In the genomic region with DNA sequence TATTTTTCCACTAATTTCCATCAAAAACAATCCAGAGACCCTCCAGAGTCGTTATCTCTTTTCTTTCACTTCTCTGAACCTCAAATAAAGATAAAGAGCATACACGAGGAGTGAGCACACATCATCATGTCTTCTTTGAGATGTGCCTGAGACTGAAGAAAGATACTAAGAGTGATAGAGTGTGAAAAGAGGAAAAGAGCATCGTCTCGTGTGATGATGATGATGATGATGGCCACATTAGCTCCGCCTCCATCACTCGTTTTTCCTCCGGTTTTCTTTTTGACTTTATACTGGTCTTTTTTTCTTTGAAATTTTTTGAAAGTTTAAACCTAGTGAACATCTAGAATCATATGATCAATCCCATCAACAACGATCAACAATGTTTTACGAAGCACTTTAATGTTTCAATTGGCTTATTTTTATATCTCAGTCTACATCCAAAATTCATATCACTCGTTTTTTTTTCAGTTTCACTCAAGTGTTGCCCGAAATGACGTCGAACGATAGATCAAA, we compare ENCODE assay signal across 6 worm cellular contexts.
A peak's percentile ranks its signal among the peaks of the same experiment; 100 is the strongest.
TF ChIP-seq lines count a peak whose summit lies in the region.

Gene T01G1.2, plus strand, starts transcription at position 463 of the 513 bp plus-strand sequence.

TF ChIP-seq in whole organism, L1 larva, 84 proteins besides CTCF, POLR2A, EP300 and RAD21 (continues in another document):
- TF ChIP-seq ceh-88 (GFP tag; IDR thresholded peaks at IDR 0.05; lab: Robert Waterston, UW) (no peak), aha-1 (tag; optimal IDR thresholded peaks at IDR 0.05; lab: Kevin White, UChicago) (no peak), lin-13 (GFP tag; optimal IDR thresholded peaks at IDR 0.05; lab: Kevin White, UChicago) (no peak), swsn-7 (tag; optimal IDR thresholded peaks at IDR 0.05; lab: Kevin White, UChicago) (peak; percentile 15), lin-14 (GFP tag; optimal IDR thresholded peaks at IDR 0.05; lab: Kevin White, UChicago) (peak; percentile 81), lin-39 (tag; optimal IDR thresholded peaks at IDR 0.05; lab: Kevin White, UChicago) (no peak), mab-9 (GFP tag; IDR thresholded peaks at IDR 0.05; lab: Robert Waterston, UW) (no peak), elt-3 (tag; optimal IDR thresholded peaks at IDR 0.05; lab: Kevin White, UChicago) (no peak), lir-3 (tag; optimal IDR thresholded peaks at IDR 0.05; lab: Kevin White, UChicago; ENCODE audit: poor library complexity) (no peak), sox-4 (tag; optimal IDR thresholded peaks at IDR 0.05; lab: Kevin White, UChicago) (no peak), nhr-19 (GFP tag; conservative IDR thresholded peaks at IDR 0.05; lab: Robert Waterston, UW) (no peak), C34B4.2 (tag; optimal IDR thresholded peaks at IDR 0.05; lab: Kevin White, UChicago) (no peak), hpl-2 (GFP tag; optimal IDR thresholded peaks at IDR 0.05; lab: Kevin White, UChicago) (no peak), snu-23 (GFP tag; optimal IDR thresholded peaks at IDR 0.05; lab: Kevin White, UChicago) (peak; percentile 22)

TF ChIP-seq in whole organism, L2 larva, 48 proteins besides CTCF, POLR2A, EP300 and RAD21:
- no peak for TF ChIP-seq elt-3 (tag; optimal IDR thresholded peaks at IDR 0.05; lab: Kevin White, UChicago)
- TF ChIP-seq nhr-129 (tag; optimal IDR thresholded peaks at IDR 0.05; lab: Kevin White, UChicago): peak; percentile 76
- TF ChIP-seq unc-55 (GFP tag; optimal IDR thresholded peaks at IDR 0.05; lab: Kevin White, UChicago): peak; percentile 11
- peak in 1 of 2 experiments; percentile 60 for TF ChIP-seq lsy-2 (tag; optimal IDR thresholded peaks at IDR 0.05; lab: Kevin White, UChicago)
- peak; percentile 32 for TF ChIP-seq crh-2 (tag; optimal IDR thresholded peaks at IDR 0.05; lab: Kevin White, UChicago)
- TF ChIP-seq sma-9 (GFP tag; optimal IDR thresholded peaks at IDR 0.05; lab: Kevin White, UChicago): peak; percentile 24
- no peak for TF ChIP-seq sma-9 (tag; optimal IDR thresholded peaks at IDR 0.05; lab: Kevin White, UChicago)
- TF ChIP-seq sem-4 (tag; optimal IDR thresholded peaks at IDR 0.05; lab: Kevin White, UChicago): peak; percentile 68
- TF ChIP-seq unc-62 (GFP tag; optimal IDR thresholded peaks at IDR 0.05; lab: Kevin White, UChicago): no peak
- TF ChIP-seq C34F6.9 (tag; optimal IDR thresholded peaks at IDR 0.05; lab: Kevin White, UChicago): peak; percentile 60
- peak; percentile 37 to 39 for TF ChIP-seq mdl-1 (tag; optimal IDR thresholded peaks at IDR 0.05; lab: Kevin White, UChicago)
- peak; percentile 60 for TF ChIP-seq ztf-4 (tag; optimal IDR thresholded peaks at IDR 0.05; lab: Kevin White, UChicago)
- TF ChIP-seq unc-39 (tag; optimal IDR thresholded peaks at IDR 0.05; lab: Kevin White, UChicago): no peak
- TF ChIP-seq F13H6.1 (tag; optimal IDR thresholded peaks at IDR 0.05; lab: Kevin White, UChicago): peak; percentile 33

TF ChIP-seq in whole organism, L3 larva, 47 proteins besides CTCF, POLR2A, EP300 and RAD21 (continues in another document):
- TF ChIP-seq nfya-1 (tag; optimal IDR thresholded peaks at IDR 0.05; lab: Kevin White, UChicago; ENCODE audit: insufficient read depth) (peak; percentile 59), egl-5 (tag; optimal IDR thresholded peaks at IDR 0.05; lab: Kevin White, UChicago) (peak; percentile 62), skn-1 (tag; optimal IDR thresholded peaks at IDR 0.05; lab: Kevin White, UChicago) (peak; percentile 29), nhr-67 (tag; optimal IDR thresholded peaks at IDR 0.05; lab: Kevin White, UChicago) (no peak), ama-1 (optimal IDR thresholded peaks at IDR 0.05; lab: Kevin White, UChicago) (no peak), snpc-4 (tag; optimal IDR thresholded peaks at IDR 0.05; lab: Kevin White, UChicago) (no peak), egl-27 (tag; optimal IDR thresholded peaks at IDR 0.05; lab: Kevin White, UChicago) (no peak), nhr-23 (tag; optimal IDR thresholded peaks at IDR 0.05; lab: Kevin White, UChicago) (no peak), ceh-82 (tag; optimal IDR thresholded peaks at IDR 0.05; lab: Kevin White, UChicago) (no peak), eor-1 (tag; optimal IDR thresholded peaks at IDR 0.05; lab: Kevin White, UChicago) (no peak), elt-1 (tag; optimal IDR thresholded peaks at IDR 0.05; lab: Kevin White, UChicago) (peak; percentile 56), unc-39 (tag; optimal IDR thresholded peaks at IDR 0.05; lab: Kevin White, UChicago) (no peak), hmg-11 (tag; optimal IDR thresholded peaks at IDR 0.05; lab: Kevin White, UChicago) (peak; percentile 15), fos-1 (tag; optimal IDR thresholded peaks at IDR 0.05; lab: Kevin White, UChicago) (no peak), fkh-2 (tag; optimal IDR thresholded peaks at IDR 0.05; lab: Kevin White, UChicago) (no peak), fkh-10 (GFP tag; optimal IDR thresholded peaks at IDR 0.05; lab: Kevin White, UChicago) (no peak)

TF ChIP-seq in whole organism, L4 larva, 104 proteins besides CTCF, POLR2A, EP300 and RAD21 (continues in another document):
- TF ChIP-seq fos-1 (tag; optimal IDR thresholded peaks at IDR 0.05; lab: Kevin White, UChicago) (no peak), pha-4 (GFP tag; IDR thresholded peaks at IDR 0.05; lab: Robert Waterston, UW) (no peak), pha-4 (tag; optimal IDR thresholded peaks at IDR 0.05; lab: Kevin White, UChicago) (no peak), nhr-111 (GFP tag; optimal IDR thresholded peaks at IDR 0.05; lab: Kevin White, UChicago) (no peak), madf-9 (GFP tag; conservative IDR thresholded peaks at IDR 0.05; lab: Robert Waterston, UW) (no peak), spr-1 (tag; optimal IDR thresholded peaks at IDR 0.05; lab: Kevin White, UChicago) (no peak), nhr-25 (tag; optimal IDR thresholded peaks at IDR 0.05; lab: Kevin White, UChicago; ENCODE audit: borderline replicate concordance, insufficient read depth) (no peak), ztf-7 (tag; optimal IDR thresholded peaks at IDR 0.05; lab: Kevin White, UChicago) (no peak), F37D6.2 (tag; optimal IDR thresholded peaks at IDR 0.05; lab: Kevin White, UChicago) (no peak), T26A8.4 (GFP tag; IDR thresholded peaks at IDR 0.05; lab: Robert Waterston, UW) (no peak), nhr-11 (tag; optimal IDR thresholded peaks at IDR 0.05; lab: Kevin White, UChicago) (peak; percentile 25), unc-130 (GFP tag; optimal IDR thresholded peaks at IDR 0.05; lab: Kevin White, UChicago) (no peak), nhr-42 (GFP tag; IDR thresholded peaks at IDR 0.05; lab: Robert Waterston, UW) (no peak), skn-1 (tag; optimal IDR thresholded peaks at IDR 0.05; lab: Kevin White, UChicago) (no peak), ama-1 (optimal IDR thresholded peaks at IDR 0.05; lab: Kevin White, UChicago) (no peak), duxl-1 (tag; optimal IDR thresholded peaks at IDR 0.05; lab: Kevin White, UChicago; ENCODE audit: poor library complexity) (no peak)

TF ChIP-seq in whole organism, late embryonic, 69 proteins besides CTCF, POLR2A, EP300 and RAD21:
- TF ChIP-seq ztf-16 (tag; optimal IDR thresholded peaks at IDR 0.05; lab: Kevin White, UChicago): no peak
- peak; percentile 67 for TF ChIP-seq unc-55 (GFP tag; optimal IDR thresholded peaks at IDR 0.05; lab: Kevin White, UChicago)
- no peak for TF ChIP-seq C38D4.7 (GFP tag; optimal IDR thresholded peaks at IDR 0.05; lab: Kevin White, UChicago)
- no peak for TF ChIP-seq syd-9 (tag; optimal IDR thresholded peaks at IDR 0.05; lab: Kevin White, UChicago)
- no peak for TF ChIP-seq hlh-8 (tag; optimal IDR thresholded peaks at IDR 0.05; lab: Kevin White, UChicago)
- peak; percentile 36 for TF ChIP-seq ceh-18 (tag; optimal IDR thresholded peaks at IDR 0.05; lab: Kevin White, UChicago)

TF ChIP-seq in whole organism, mixed stage, embryonic, 35 proteins besides CTCF, POLR2A, EP300 and RAD21:
- peak; percentile 83 for TF ChIP-seq unc-120 (tag; optimal IDR thresholded peaks at IDR 0.05; lab: Kevin White, UChicago; ENCODE audit: poor library complexity, severe bottlenecking)
- no peak for TF ChIP-seq mls-2 (tag; optimal IDR thresholded peaks at IDR 0.05; lab: Kevin White, UChicago)
- TF ChIP-seq mab-5 (tag; optimal IDR thresholded peaks at IDR 0.05; lab: Kevin White, UChicago): no peak
- no peak for TF ChIP-seq zip-8 (tag; optimal IDR thresholded peaks at IDR 0.05; lab: Kevin White, UChicago)
- no peak for TF ChIP-seq ceh-43 (GFP tag; optimal IDR thresholded peaks at IDR 0.05; lab: Kevin White, UChicago)
- no peak for TF ChIP-seq pha-4 (tag; optimal IDR thresholded peaks at IDR 0.05; lab: Kevin White, UChicago)
- peak; percentile 55 for TF ChIP-seq unc-62 (GFP tag; optimal IDR thresholded peaks at IDR 0.05; lab: Kevin White, UChicago)
- no peak for TF ChIP-seq elt-1 (tag; optimal IDR thresholded peaks at IDR 0.05; lab: Kevin White, UChicago; ENCODE audit: borderline replicate concordance, insufficient read depth)
- no peak for TF ChIP-seq bed-3 (GFP tag; optimal IDR thresholded peaks at IDR 0.05; lab: Kevin White, UChicago)
- no peak for TF ChIP-seq drap-1 (GFP tag; optimal IDR thresholded peaks at IDR 0.05; lab: Kevin White, UChicago)

Comparison
In these comparisons a context has a peak if more than half of its experiments do, and no peak if none do; other contexts are left out.
1. Of the 29 proteins assayed by ChIP-seq in both whole organism, L4 larva and whole organism, L1 larva: peak only in whole organism, L4 larva: mep-1 and nhr-11; only in whole organism, L1 larva: lsy-2, skn-1 and unc-130; in both: none; in neither: 21; mixed calls (peak in some experiments, not most) for 3.